Fruit fly (Drosophila melanogaster) whole organism, embryonic: ENCODE data around the gene CG42488.

ENCODE experiments used
- Ada2b ChIP-seq: fragments of 200-800 bp; sonication (Bioruptor generic); IDR thresholded peaks from 2 replicates; pipeline ENCODE4 v1.3.6; 2022; ENCODE audit warnings: missing biosample characterization, missing genetic modification characterization
- Antp ChIP-seq: fragments of 200-800 bp; sonication (Bioruptor generic); optimal IDR thresholded peaks from 3 replicates; lab custom pipeline; 2016; ENCODE audit warnings: missing biosample characterization, missing genetic modification characterization
- Asciz ChIP-seq: fragments of 200-800 bp; sonication (Bioruptor generic); optimal IDR thresholded peaks from 2 replicates; lab custom pipeline; 2017; ENCODE audit warnings: missing biosample characterization, mild to moderate bottlenecking, missing genetic modification characterization, missing genetic modification reagents
- Atf3 ChIP-seq: fragments of 200-800 bp; sonication (Bioruptor generic); optimal IDR thresholded peaks from 3 replicates; lab custom pipeline; 2016; ENCODE audit warnings: missing biosample characterization, missing genetic modification characterization
- CG10321 ChIP-seq: fragments of 200-800 bp; sonication (Bioruptor generic); IDR thresholded peaks from 2 replicates; pipeline ENCODE4 v1.3.6; 2022; ENCODE audit warnings: missing biosample characterization, missing genetic modification characterization
- CG10462 ChIP-seq: fragments of 200-800 bp; sonication (Bioruptor generic); optimal IDR thresholded peaks from 2 replicates; lab custom pipeline; 2016; ENCODE audit warnings: missing biosample characterization, missing genetic modification characterization
- CG10654 ChIP-seq: fragments of 200-800 bp; sonication (Bioruptor generic); optimal IDR thresholded peaks from 2 replicates; lab custom pipeline; 2016; ENCODE audit warnings: missing biosample characterization, missing genetic modification characterization
- CG11504 ChIP-seq: fragments of 200-800 bp; sonication (Bioruptor generic); optimal IDR thresholded peaks from 3 replicates; lab custom pipeline; 2019; ENCODE audit warnings: missing biosample characterization, mild to moderate bottlenecking, missing genetic modification characterization, moderate library complexity
- CG11560 ChIP-seq: fragments of 200-800 bp; sonication (Bioruptor generic); IDR thresholded peaks from 3 replicates; pipeline ENCODE4 v1.3.6; 2022; ENCODE audit warnings: missing biosample characterization, missing genetic modification characterization
- CG12236 ChIP-seq: fragments of 200-800 bp; sonication (Bioruptor generic); optimal IDR thresholded peaks from 2 replicates; lab custom pipeline; 2016; ENCODE audit warnings: missing biosample characterization, missing genetic modification characterization
- CG12769 ChIP-seq: fragments of 200-800 bp; sonication (Bioruptor generic); optimal IDR thresholded peaks from 2 replicates; lab custom pipeline; 2019; ENCODE audit warnings: missing biosample characterization, mild to moderate bottlenecking, missing genetic modification characterization, moderate library complexity
- CG15601 ChIP-seq: fragments of 200-800 bp; sonication (Bioruptor generic); optimal IDR thresholded peaks from 3 replicates; lab custom pipeline; 2019; ENCODE audit warnings: missing biosample characterization, mild to moderate bottlenecking, missing genetic modification characterization, moderate library complexity
- CG15696 ChIP-seq: fragments of 200-800 bp; sonication (Bioruptor generic); optimal IDR thresholded peaks from 2 replicates; lab custom pipeline; 2019; ENCODE audit warnings: missing biosample characterization, mild to moderate bottlenecking, missing genetic modification characterization, moderate library complexity
- CG17186 ChIP-seq: fragments of 200-800 bp; sonication (Bioruptor generic); optimal IDR thresholded peaks from 3 replicates; lab custom pipeline; 2017; ENCODE audit warnings: missing biosample characterization, missing genetic modification reagents, missing genetic modification characterization
- CG17912 ChIP-seq: fragments of 200-800 bp; sonication (Bioruptor generic); optimal IDR thresholded peaks from 2 replicates; lab custom pipeline; 2018; ENCODE audit warnings: missing biosample characterization, mild to moderate bottlenecking, missing genetic modification characterization
- CG2202 ChIP-seq: fragments of 200-800 bp; sonication (Bioruptor generic); optimal IDR thresholded peaks from 2 replicates; lab custom pipeline; 2018; ENCODE audit warnings: missing biosample characterization, mild to moderate bottlenecking, missing genetic modification characterization
- CG31224 ChIP-seq: fragments of 200-800 bp; sonication (Bioruptor generic); IDR thresholded peaks from 2 replicates; pipeline ENCODE4 v1.3.6; 2022; ENCODE audit warnings: missing biosample characterization, missing genetic modification characterization
- CG32532 ChIP-seq: fragments of 200-800 bp; sonication (Bioruptor generic); IDR thresholded peaks from 2 replicates; pipeline ENCODE4 v1.3.6; 2022; ENCODE audit warnings: missing biosample characterization, missing genetic modification characterization
- CG32772 ChIP-seq: fragments of 200-800 bp; sonication (Bioruptor generic); IDR thresholded peaks from 2 replicates; pipeline ENCODE4 v1.3.6; 2022; ENCODE audit warnings: missing biosample characterization, missing genetic modification characterization
- CG3838 ChIP-seq: fragments of 200-800 bp; sonication (Bioruptor generic); optimal IDR thresholded peaks from 3 replicates; lab custom pipeline; 2016; ENCODE audit warnings: missing biosample characterization, missing genetic modification characterization
- CG4282 ChIP-seq: fragments of 200-800 bp; sonication (Bioruptor generic); optimal IDR thresholded peaks from 2 replicates; lab custom pipeline; 2016; ENCODE audit warnings: missing biosample characterization, missing genetic modification characterization
- CG5180 ChIP-seq: fragments of 200-800 bp; sonication (Bioruptor generic); optimal IDR thresholded peaks from 3 replicates; lab custom pipeline; 2017; ENCODE audit warnings: missing biosample characterization, missing genetic modification characterization, mild to moderate bottlenecking, moderate library complexity, missing genetic modification reagents
- CG6689 ChIP-seq: fragments of 200-800 bp; sonication (Bioruptor generic); IDR thresholded peaks from 2 replicates; pipeline ENCODE4 v1.3.6; 2022; ENCODE audit warnings: missing biosample characterization, missing genetic modification characterization
- CG6765 ChIP-seq: fragments of 200-800 bp; sonication (Bioruptor generic); optimal IDR thresholded peaks from 3 replicates; lab custom pipeline; 2017; ENCODE audit warnings: missing biosample characterization, mild to moderate bottlenecking, missing genetic modification characterization
- CG6854 ChIP-seq: fragments of 200-800 bp; sonication (Bioruptor generic); optimal IDR thresholded peaks from 3 replicates; lab custom pipeline; 2017; ENCODE audit warnings: missing biosample characterization, mild to moderate bottlenecking, missing genetic modification characterization
- CG7745 ChIP-seq: fragments of 200-800 bp; sonication (Bioruptor generic); optimal IDR thresholded peaks from 2 replicates; lab custom pipeline; 2018; ENCODE audit warnings: missing biosample characterization, mild to moderate bottlenecking, missing genetic modification characterization, moderate library complexity
- CG7928 ChIP-seq: fragments of 200-800 bp; sonication (Bioruptor generic); optimal IDR thresholded peaks from 2 replicates; lab custom pipeline; 2017; ENCODE audit warnings: missing biosample characterization, mild to moderate bottlenecking, missing genetic modification characterization
- CG8281 ChIP-seq: fragments of 200-800 bp; sonication (Bioruptor generic); optimal IDR thresholded peaks from 2 replicates; lab custom pipeline; 2018; ENCODE audit warnings: missing biosample characterization, mild to moderate bottlenecking, missing genetic modification characterization, moderate library complexity
- CG8478 ChIP-seq: fragments of >200 bp; optimal IDR thresholded peaks from 2 replicates; lab custom pipeline; 2018
- Hr39 ChIP-seq: fragments of >200 bp; optimal IDR thresholded peaks from 2 replicates; lab custom pipeline; 2017
- NC2α ChIP-seq: fragments of 200-800 bp; sonication (Bioruptor generic); optimal IDR thresholded peaks from 2 replicates; lab custom pipeline; 2016; ENCODE audit warnings: missing biosample characterization, missing genetic modification characterization
- Oli ChIP-seq: fragments of 200-800 bp; sonication (Bioruptor generic); optimal IDR thresholded peaks from 2 replicates; lab custom pipeline; 2018; ENCODE audit warnings: missing biosample characterization, mild to moderate bottlenecking, missing genetic modification characterization, moderate library complexity
- Poxn ChIP-seq: fragments of 200-800 bp; sonication (Bioruptor generic); IDR thresholded peaks from 2 replicates; pipeline ENCODE4 v1.3.6; 2022; ENCODE audit warnings: missing biosample characterization, missing genetic modification characterization
- Spps ChIP-seq: fragments of 200-800 bp; sonication (Bioruptor generic); optimal IDR thresholded peaks from 2 replicates; lab custom pipeline; 2018; ENCODE audit warnings: missing biosample characterization, mild to moderate bottlenecking, missing genetic modification characterization
- Sry-β ChIP-seq: fragments of 200-800 bp; sonication (Bioruptor generic); optimal IDR thresholded peaks from 2 replicates; lab custom pipeline; 2018; ENCODE audit warnings: missing biosample characterization, mild to moderate bottlenecking, missing genetic modification characterization, moderate library complexity
- YL-1 ChIP-seq: fragments of 200-800 bp; sonication (Bioruptor generic); optimal IDR thresholded peaks from 3 replicates; lab custom pipeline; 2017; ENCODE audit warnings: missing biosample characterization, mild to moderate bottlenecking, missing genetic modification characterization
- amos ChIP-seq: fragments of 200-800 bp; sonication (Bioruptor generic); IDR thresholded peaks from 2 replicates; pipeline ENCODE4 v1.3.6; 2022; ENCODE audit warnings: missing biosample characterization, missing genetic modification characterization; ENCODE audit not compliant: partially characterized antibody
- cad ChIP-seq: fragments of >200 bp; optimal IDR thresholded peaks from 2 replicates; lab custom pipeline; 2017; ENCODE audit warnings: missing biosample characterization, missing genetic modification characterization
- cg ChIP-seq: fragments of 200-800 bp; sonication (Bioruptor generic); optimal IDR thresholded peaks from 3 replicates; lab custom pipeline; 2019; ENCODE audit warnings: missing biosample characterization, mild to moderate bottlenecking, missing genetic modification characterization, moderate library complexity
- ci ChIP-seq: fragments of 200-800 bp; sonication (Bioruptor generic); IDR thresholded peaks from 3 replicates; pipeline ENCODE4 v1.3.6; 2022; ENCODE audit warnings: missing biosample characterization, missing genetic modification characterization
- dan ChIP-seq: fragments of 200-800 bp; sonication (Bioruptor generic); IDR thresholded peaks from 2 replicates; pipeline ENCODE4 v1.3.6; 2022; ENCODE audit warnings: missing biosample characterization, missing genetic modification characterization
- ems ChIP-seq: fragments of 200-800 bp; sonication (Bioruptor generic); optimal IDR thresholded peaks from 3 replicates; lab custom pipeline; 2016; ENCODE audit warnings: missing biosample characterization, missing genetic modification characterization
- eyg ChIP-seq: fragments of 200-800 bp; sonication (Bioruptor generic); optimal IDR thresholded peaks from 3 replicates; lab custom pipeline; 2016; ENCODE audit warnings: missing biosample characterization, missing genetic modification characterization
- gt ChIP-seq: fragments of 200-800 bp; sonication (Bioruptor generic); IDR thresholded peaks from 2 replicates; pipeline ENCODE4 v1.3.6; 2022; ENCODE audit warnings: missing biosample characterization, missing genetic modification characterization
- luna ChIP-seq: fragments of 200-800 bp; sonication (Bioruptor generic); optimal IDR thresholded peaks from 2 replicates; lab custom pipeline; 2016; ENCODE audit warnings: missing biosample characterization, missing genetic modification characterization
- maf-S ChIP-seq: fragments of 200-800 bp; sonication (Bioruptor generic); optimal IDR thresholded peaks from 2 replicates; lab custom pipeline; 2016; ENCODE audit warnings: missing biosample characterization, missing genetic modification characterization
- shn ChIP-seq: fragments of 200-800 bp; sonication (Bioruptor generic); optimal IDR thresholded peaks from 3 replicates; lab custom pipeline; 2016; ENCODE audit warnings: missing biosample characterization, missing genetic modification characterization
- tio ChIP-seq: fragments of 200-800 bp; sonication (Bioruptor generic); optimal IDR thresholded peaks from 2 replicates; lab custom pipeline; 2017; ENCODE audit warnings: missing biosample characterization, missing genetic modification characterization, inconsistent platforms
- tup ChIP-seq: fragments of 200-800 bp; sonication (Bioruptor generic); optimal IDR thresholded peaks from 2 replicates; lab custom pipeline; 2016; ENCODE audit warnings: missing biosample characterization, mild to moderate bottlenecking, missing genetic modification characterization, moderate library complexity
- yki ChIP-seq: fragments of >200 bp; optimal IDR thresholded peaks from 3 replicates; lab custom pipeline; 2018

Gene CG42488

DNA sequence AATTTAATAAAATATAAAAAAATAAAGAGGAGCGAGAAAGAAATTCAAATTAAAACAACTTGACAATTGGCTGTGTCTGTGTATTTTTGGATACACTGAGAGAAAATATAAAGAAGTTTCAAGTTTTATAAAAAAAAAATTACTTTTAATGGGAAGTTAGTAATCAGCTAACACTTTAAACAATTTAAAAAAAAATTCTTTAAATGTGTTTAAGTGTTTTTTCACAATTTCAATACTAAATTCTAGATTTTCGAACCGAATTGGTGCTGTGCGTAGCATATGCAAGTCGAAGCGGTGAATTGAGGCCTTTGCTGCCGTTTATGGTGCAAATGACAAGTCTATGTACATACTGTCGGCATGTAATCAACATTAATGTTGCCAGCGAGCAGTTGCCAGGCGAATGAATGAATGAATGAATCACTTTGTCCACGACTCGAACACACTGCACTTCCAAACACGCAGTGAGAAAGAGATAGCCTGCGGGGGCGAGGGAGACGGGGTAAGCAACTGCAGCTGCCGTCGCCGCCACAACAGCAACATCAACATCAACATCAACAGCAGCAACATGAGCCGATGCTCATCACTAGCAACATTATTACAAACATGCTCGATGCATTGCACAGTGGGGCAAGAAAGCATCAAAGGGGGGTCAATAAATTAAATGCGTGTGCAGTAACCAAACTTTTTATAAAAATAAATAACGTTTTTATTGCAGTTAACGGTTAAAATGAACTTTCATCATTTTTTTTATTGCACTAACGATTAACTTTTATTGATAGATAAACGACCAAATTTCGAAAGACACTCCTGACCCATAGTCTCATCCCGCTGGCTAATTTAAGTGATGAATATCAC is 37.1 kb upstream of the CG42488 start (continued):
- TF ChIP-seq CG31224 (no peak), CG7745 (no peak), Atf3 (peak; percentile 40), CG8281 (tag; lab: Kevin White, UChicago) (peak; percentile 87), Antp (GFP tag; lab: Kevin White, UChicago) (peak; percentile 60), CG12769 (peak; percentile 24), CG10321 (GFP tag; lab: Robert Waterston, UW) (no peak; the same call in 1 of the 2 replicates), Sry-β (GFP tag; lab: Kevin White, UChicago) (peak; percentile 72), CG7928 (no peak), CG2202 (tag; lab: Kevin White, UChicago) (peak; percentile 78), NC2α (GFP tag; lab: Kevin White, UChicago) (no peak), cad (no peak), gt (GFP tag; lab: Robert Waterston, UW) (no peak), CG12236 (GFP tag; lab: Kevin White, UChicago) (peak; percentile 29), cg (no peak), CG4282 (peak; percentile 82), yki (lab: Kevin White, UChicago) (no peak), CG6689 (GFP tag; lab: Robert Waterston, UW) (peak; percentile 84), CG10462 (GFP tag; lab: Kevin White, UChicago) (peak; percentile 47), Asciz (peak; percentile 62), CG17912 (GFP tag; lab: Kevin White, UChicago) (no peak), Ada2b (peak; percentile 34; the same call in 1 of the 2 replicates), dan (GFP tag; lab: Robert Waterston, UW) (no peak; the same call in 1 of the 2 replicates), Hr39 (no peak), amos (no peak), ems (GFP tag; lab: Kevin White, UChicago) (peak; percentile 23), ci (peak; percentile 84; the same call in 2 of the 3 replicates), CG10654 (GFP tag; lab: Kevin White, UChicago) (peak; percentile 44), CG3838 (GFP tag; lab: Kevin White, UChicago) (peak; percentile 77), CG15696 (peak; percentile 70), Oli (peak; percentile 80), YL-1 (GFP tag; lab: Kevin White, UChicago) (no peak), CG8478 (lab: Kevin White, UChicago) (no peak), CG5180 (peak; percentile 96), Spps (tag; lab: Kevin White, UChicago) (peak; percentile 79), CG6854 (GFP tag; lab: Kevin White, UChicago) (no peak), Poxn (GFP tag; lab: Robert Waterston, UW) (no peak), tup (GFP tag; lab: Kevin White, UChicago) (peak; percentile 53), eyg (GFP tag; lab: Kevin White, UChicago) (peak; percentile 4), luna (GFP tag; lab: Kevin White, UChicago) (no peak), CG15601 (tag; lab: Kevin White, UChicago) (peak; percentile 60), CG11560 (tag; lab: Robert Waterston, UW) (peak; percentile 23; the same call in 1 of the 3 replicates), CG32772 (GFP tag; lab: Robert Waterston, UW) (peak; percentile 74; the same call in 1 of the 2 replicates), CG6765 (no peak), shn (peak; percentile 45), CG11504 (tag; lab: Kevin White, UChicago) (peak; percentile 99), maf-S (GFP tag; lab: Kevin White, UChicago) (peak; percentile 23), tio (GFP tag; lab: Kevin White, UChicago) (peak; percentile 60), CG17186 (GFP tag; lab: Kevin White, UChicago) (no peak), CG32532 (GFP tag; lab: Robert Waterston, UW) (no peak)
